Fruit fly (Drosophila melanogaster): ENCODE results near the gene mmy.

dm6 chr2L:6462259-6462658 is 11.4 kb downstream of the mmy start:
- TF ChIP-seq Gug (GFP tag; IDR thresholded peaks at IDR 0.05) (no peak), salr (GFP tag; optimal IDR thresholded peaks at IDR 0.05) (no peak), fd85E (GFP tag; optimal IDR thresholded peaks at IDR 0.05) (no peak)

All from whole organism, prepupa.